Fruit fly (Drosophila melanogaster) whole organism, wandering third instar larva: ENCODE results near the gene Arfip.

ENCODE experiments used
- Abd-B ChIP-seq: fragments of >200 bp; optimal IDR thresholded peaks from 2 replicates; lab custom pipeline; 2017; ENCODE audit warnings: missing biosample characterization, missing genetic modification characterization
- CG32264 ChIP-seq: fragments of 200-800 bp; sonication (Bioruptor generic); optimal IDR thresholded peaks from 2 replicates; lab custom pipeline; 2016; ENCODE audit warnings: missing biosample characterization, missing genetic modification characterization
- CG9705 ChIP-seq: fragments of 200-800 bp; sonication (Bioruptor generic); optimal IDR thresholded peaks from 2 replicates; lab custom pipeline; 2018; ENCODE audit warnings: missing biosample characterization, mild to moderate bottlenecking, missing genetic modification characterization
- CrebA ChIP-seq: fragments of 200-800 bp; sonication (Bioruptor generic); optimal IDR thresholded peaks from 2 replicates; lab custom pipeline; 2016; ENCODE audit warnings: missing biosample characterization, mild to moderate bottlenecking, missing genetic modification characterization, borderline replicate concordance
- Dfd ChIP-seq: fragments of >200 bp; optimal IDR thresholded peaks from 2 replicates; lab custom pipeline; 2017; ENCODE audit warnings: missing biosample characterization, missing genetic modification characterization
- Dif ChIP-seq: fragments of 200-275, 200-300 bp; sonication (Bioruptor generic); optimal IDR thresholded peaks from 2 replicates; lab custom pipeline; 2018; ENCODE audit warnings: missing biosample characterization, missing genetic modification characterization; ENCODE audit not compliant: partially characterized antibody
- GATAd ChIP-seq: sonication (Bioruptor generic); optimal IDR thresholded peaks from 2 replicates; lab custom pipeline; 2016; ENCODE audit warnings: missing biosample characterization, missing genetic modification characterization
- HLH106 ChIP-seq: fragments of 200-800 bp; optimal IDR thresholded peaks from 3 replicates; lab custom pipeline; 2019; ENCODE audit warnings: missing biosample characterization, mild to moderate bottlenecking, missing genetic modification characterization, moderate library complexity
- Hnf4 ChIP-seq: fragments of 200-800 bp; sonication (Bioruptor generic); optimal IDR thresholded peaks from 2 replicates; lab custom pipeline; 2016; ENCODE audit warnings: missing biosample characterization, mild to moderate bottlenecking, missing genetic modification characterization
- Hr78 ChIP-seq: fragments of >200 bp; optimal IDR thresholded peaks from 2 replicates; lab custom pipeline; 2017; ENCODE audit warnings: missing biosample characterization, missing genetic modification characterization
- Jra ChIP-seq: sonication (Bioruptor generic); optimal IDR thresholded peaks from 2 replicates; lab custom pipeline; 2016; ENCODE audit warnings: missing biosample characterization, missing genetic modification characterization
- Mio ChIP-seq: sonication (Bioruptor generic); optimal IDR thresholded peaks from 2 replicates; lab custom pipeline; 2016; ENCODE audit warnings: missing biosample characterization, missing genetic modification characterization
- Myc ChIP-seq: fragments of >200 bp; optimal IDR thresholded peaks from 2 replicates; lab custom pipeline; 2017
- N ChIP-seq: fragments of >200 bp; optimal IDR thresholded peaks from 2 replicates; lab custom pipeline; 2018; ENCODE audit warnings: missing biosample characterization, missing external identifiers, missing genetic modification characterization
- OdsH ChIP-seq: fragments of 200-800 bp; sonication (Bioruptor generic); optimal IDR thresholded peaks from 2 replicates; lab custom pipeline; 2016; ENCODE audit warnings: missing biosample characterization, mild to moderate bottlenecking, missing genetic modification characterization
- Rel ChIP-seq, 2 experiments: fragments of 200-800 bp; sonication (Bioruptor generic) in 1 of 2; optimal IDR thresholded peaks; 2 replicates in 1 of 2; 3 replicates in 1 of 2; lab custom pipeline; 2016 to 2019; ENCODE audit warnings: mild to moderate bottlenecking in 2 of 2, missing biosample characterization in 2 of 2, missing genetic modification characterization in 2 of 2, moderate library complexity in 1 of 2
- Sp1 ChIP-seq: fragments of 200-800 bp; sonication (Bioruptor generic); optimal IDR thresholded peaks from 3 replicates; lab custom pipeline; 2019; ENCODE audit warnings: missing biosample characterization, mild to moderate bottlenecking, missing genetic modification characterization, moderate library complexity
- Vsx2 ChIP-seq: fragments of 200-300, 225-300 bp; sonication (Bioruptor generic); optimal IDR thresholded peaks from 2 replicates; lab custom pipeline; 2018; ENCODE audit warnings: missing biosample characterization, missing genetic modification characterization; ENCODE audit not compliant: partially characterized antibody
- br ChIP-seq: fragments of 200-800 bp; sonication (Bioruptor generic); optimal IDR thresholded peaks from 2 replicates; lab custom pipeline; 2016; ENCODE audit warnings: missing biosample characterization, missing genetic modification characterization
- brk ChIP-seq: fragments of 200-800 bp; sonication (Bioruptor generic); optimal IDR thresholded peaks from 2 replicates; lab custom pipeline; 2016; ENCODE audit warnings: missing biosample characterization, mild to moderate bottlenecking, missing genetic modification characterization
- dl ChIP-seq, 2 experiments: fragments of 175-275, 200-275 bp in 1 of 2; fragments of 200-275 bp in 1 of 2; sonication (Bioruptor generic); optimal IDR thresholded peaks; lab custom pipeline; 2018; ENCODE audit warnings: mild to moderate bottlenecking in 2 of 2, missing biosample characterization in 2 of 2, missing genetic modification characterization in 2 of 2, moderate library complexity in 2 of 2; ENCODE audit not compliant: partially characterized antibody in 2 of 2, insufficient read depth in 1 of 2
- dmrt93B ChIP-seq: fragments of 200-800 bp; sonication (Bioruptor generic); optimal IDR thresholded peaks from 2 replicates; lab custom pipeline; 2018; ENCODE audit warnings: missing biosample characterization, mild to moderate bottlenecking, missing genetic modification characterization
- dsf ChIP-seq: sonication (Bioruptor generic); optimal IDR thresholded peaks from 2 replicates; lab custom pipeline; 2016; ENCODE audit warnings: missing biosample characterization, missing genetic modification characterization, borderline replicate concordance
- ey ChIP-seq: fragments of 200-800 bp; sonication (Bioruptor generic); optimal IDR thresholded peaks from 2 replicates; lab custom pipeline; 2016; ENCODE audit warnings: missing biosample characterization, missing genetic modification characterization
- foxo ChIP-seq, 2 experiments: fragments of 200-800 bp; sonication (Bioruptor generic); optimal IDR thresholded peaks; 2 replicates in 1 of 2; 3 replicates in 1 of 2; lab custom pipeline; 2016 to 2017; ENCODE audit warnings: missing biosample characterization in 2 of 2, missing genetic modification characterization in 2 of 2
- fru ChIP-seq: fragments of 200-800 bp; sonication (Bioruptor generic); optimal IDR thresholded peaks from 3 replicates; lab custom pipeline; 2016; ENCODE audit warnings: missing biosample characterization, mild to moderate bottlenecking, missing genetic modification characterization
- h ChIP-seq: fragments of 200-800 bp; sonication (Bioruptor generic); optimal IDR thresholded peaks from 3 replicates; lab custom pipeline; 2016; ENCODE audit warnings: missing biosample characterization, mild to moderate bottlenecking, missing genetic modification characterization
- jim ChIP-seq: fragments of 175-275, 200-325 bp; sonication (Bioruptor generic); optimal IDR thresholded peaks from 2 replicates; lab custom pipeline; 2016; ENCODE audit warnings: missing biosample characterization, mild to moderate bottlenecking, missing genetic modification characterization
- lola ChIP-seq: fragments of >200 bp; optimal IDR thresholded peaks from 2 replicates; lab custom pipeline; 2017; ENCODE audit warnings: missing biosample characterization, missing genetic modification characterization
- pan ChIP-seq: fragments of >200 bp; optimal IDR thresholded peaks from 2 replicates; lab custom pipeline; 2017
- psq ChIP-seq: fragments of 200-800 bp; sonication (Bioruptor generic); optimal IDR thresholded peaks from 3 replicates; lab custom pipeline; 2017; ENCODE audit warnings: missing biosample characterization, mild to moderate bottlenecking, missing genetic modification characterization, moderate library complexity
- rgr ChIP-seq: fragments of 200-800 bp; sonication (Bioruptor generic); optimal IDR thresholded peaks from 3 replicates; lab custom pipeline; 2016; ENCODE audit warnings: missing biosample characterization, mild to moderate bottlenecking, missing genetic modification characterization
- sage ChIP-seq: fragments of 200-800 bp; sonication (Bioruptor generic); optimal IDR thresholded peaks from 2 replicates; lab custom pipeline; 2016; ENCODE audit warnings: missing biosample characterization, mild to moderate bottlenecking, missing genetic modification characterization
- sv ChIP-seq: fragments of 200-800 bp; sonication (Bioruptor generic); optimal IDR thresholded peaks from 3 replicates; lab custom pipeline; 2016; ENCODE audit warnings: missing biosample characterization, missing genetic modification characterization
- usp ChIP-seq: fragments of >200 bp; optimal IDR thresholded peaks from 2 replicates; lab custom pipeline; 2017; ENCODE audit warnings: missing biosample characterization, missing genetic modification characterization
- woc ChIP-seq: sonication (Bioruptor generic); optimal IDR thresholded peaks from 2 replicates; lab custom pipeline; 2016; ENCODE audit warnings: missing biosample characterization, mild to moderate bottlenecking, missing genetic modification characterization

Arfip gene

DNA sequence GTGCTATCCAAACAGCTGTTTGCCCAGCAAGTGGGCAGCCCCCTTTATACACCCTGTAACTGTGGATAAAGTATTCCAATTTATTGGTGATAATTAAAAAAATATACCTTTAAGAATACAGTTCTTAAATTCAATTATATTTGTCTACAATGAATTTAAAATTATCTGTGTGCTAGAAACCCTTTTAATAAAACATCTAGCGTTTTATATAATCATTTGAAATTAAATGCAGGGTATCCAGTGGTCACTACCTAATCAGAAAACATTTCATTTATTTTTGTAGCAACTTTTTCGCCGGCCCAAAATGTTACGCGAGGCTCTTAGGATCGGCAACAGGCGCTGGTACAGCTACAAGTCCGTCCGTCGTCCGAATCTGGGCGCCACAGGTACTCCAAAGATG lies 8.3 kb downstream of the Arfip start, which contains the start of gene CG17726 (continued):
- TF ChIP-seq ey, result peak; percentile 90
- peak; percentile 98 for TF ChIP-seq rgr (GFP tag; lab: Kevin White, UChicago)
- TF ChIP-seq CG9705 (GFP tag; lab: Kevin White, UChicago), result peak; percentile 92
- TF ChIP-seq sage, result no peak
- no peak for TF ChIP-seq dmrt93B (GFP tag; lab: Kevin White, UChicago)
- TF ChIP-seq lola (GFP tag; lab: Kevin White, UChicago), result no peak
- no peak for TF ChIP-seq Rel (GFP tag; optimal IDR thresholded peaks at IDR 0.05; lab: Kevin White, UChicago)
- TF ChIP-seq Rel (tag; optimal IDR thresholded peaks at IDR 0.05; lab: Kevin White, UChicago), result peak; percentile 87

DNA sequence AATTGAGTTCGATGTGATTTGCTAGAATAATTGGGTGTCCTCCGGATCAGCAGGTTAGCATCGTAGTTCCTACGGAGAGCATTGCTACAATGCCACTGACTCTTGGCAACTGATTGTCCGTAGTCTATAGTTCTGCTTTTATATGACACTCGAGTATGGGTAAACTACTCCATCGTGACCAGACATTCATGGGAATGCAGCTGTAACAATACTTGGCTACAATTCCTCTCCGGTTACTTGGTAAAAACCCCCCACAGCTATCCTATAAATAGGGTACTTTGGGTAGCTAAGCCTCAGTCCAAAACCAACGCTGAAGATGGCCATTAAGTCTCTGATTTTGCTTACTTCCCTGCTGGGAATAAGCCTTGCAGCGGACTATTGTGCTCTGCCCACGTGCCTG lies 9.6 kb downstream of the Arfip start, which contains the start of gene scpr-C:
Gene scpr-C, plus strand, starts transcription at position 301 of the 400 bp plus-strand sequence.
- no peak for TF ChIP-seq rgr (GFP tag; lab: Kevin White, UChicago)

DNA sequence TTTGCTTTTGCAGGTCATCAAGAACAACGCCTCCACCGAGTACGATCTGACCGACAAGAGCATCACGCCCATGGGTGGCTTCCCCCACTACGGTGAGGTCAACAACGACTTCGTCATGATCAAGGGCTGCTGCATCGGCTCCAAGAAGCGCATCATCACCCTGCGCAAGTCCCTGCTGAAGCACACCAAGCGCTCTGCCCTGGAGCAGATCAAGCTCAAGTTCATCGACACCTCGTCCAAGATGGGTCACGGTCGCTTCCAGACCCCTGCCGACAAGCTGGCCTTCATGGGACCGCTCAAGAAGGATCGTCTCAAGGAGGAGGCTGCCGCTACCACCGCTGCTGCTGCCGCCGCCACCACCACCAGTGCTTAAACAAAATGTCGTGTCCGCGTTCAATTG lies 10.3 kb downstream of the Arfip start:
- no peak for TF ChIP-seq Jra (GFP tag; lab: Kevin White, UChicago)
- TF ChIP-seq pan (lab: Kevin White, UChicago), result no peak
- TF ChIP-seq sage, result no peak
- TF ChIP-seq dmrt93B (GFP tag; lab: Kevin White, UChicago), result no peak
- no peak for TF ChIP-seq brk (GFP tag; lab: Kevin White, UChicago)
- no peak for TF ChIP-seq dl (GFP tag; optimal IDR thresholded peaks at IDR 0.05; lab: Kevin White, UChicago; ENCODE audit: insufficient read depth in 1 of 2, partially characterized antibody in 2 of 2)
- no peak for TF ChIP-seq HLH106 (tag; lab: Kevin White, UChicago)
- TF ChIP-seq lola (GFP tag; lab: Kevin White, UChicago), result no peak
- TF ChIP-seq Hnf4 (GFP tag; lab: Kevin White, UChicago), result no peak

DNA sequence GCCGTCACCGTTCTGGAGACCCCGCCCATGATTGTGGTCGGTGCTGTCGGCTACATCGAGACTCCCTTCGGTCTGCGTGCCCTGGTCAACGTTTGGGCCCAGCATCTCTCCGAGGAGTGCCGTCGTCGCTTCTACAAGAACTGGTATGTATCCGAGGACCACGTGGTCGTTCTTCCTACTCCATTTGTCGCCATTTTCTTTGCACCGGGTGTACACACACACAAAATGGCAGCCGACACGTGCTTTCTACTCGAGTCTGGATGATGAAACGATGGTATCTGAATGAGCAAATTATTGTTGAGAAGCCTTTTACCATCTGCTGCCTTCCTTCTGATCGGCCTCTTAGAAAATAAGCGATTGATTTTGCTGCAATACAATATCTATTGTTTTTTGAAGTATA lies 12.2 kb downstream of the Arfip start:
- TF ChIP-seq Dfd (GFP tag; lab: Kevin White, UChicago) (no peak), Jra (GFP tag; lab: Kevin White, UChicago) (no peak), brk (GFP tag; lab: Kevin White, UChicago) (no peak), ey (no peak), CrebA (GFP tag; lab: Kevin White, UChicago) (no peak)

DNA sequence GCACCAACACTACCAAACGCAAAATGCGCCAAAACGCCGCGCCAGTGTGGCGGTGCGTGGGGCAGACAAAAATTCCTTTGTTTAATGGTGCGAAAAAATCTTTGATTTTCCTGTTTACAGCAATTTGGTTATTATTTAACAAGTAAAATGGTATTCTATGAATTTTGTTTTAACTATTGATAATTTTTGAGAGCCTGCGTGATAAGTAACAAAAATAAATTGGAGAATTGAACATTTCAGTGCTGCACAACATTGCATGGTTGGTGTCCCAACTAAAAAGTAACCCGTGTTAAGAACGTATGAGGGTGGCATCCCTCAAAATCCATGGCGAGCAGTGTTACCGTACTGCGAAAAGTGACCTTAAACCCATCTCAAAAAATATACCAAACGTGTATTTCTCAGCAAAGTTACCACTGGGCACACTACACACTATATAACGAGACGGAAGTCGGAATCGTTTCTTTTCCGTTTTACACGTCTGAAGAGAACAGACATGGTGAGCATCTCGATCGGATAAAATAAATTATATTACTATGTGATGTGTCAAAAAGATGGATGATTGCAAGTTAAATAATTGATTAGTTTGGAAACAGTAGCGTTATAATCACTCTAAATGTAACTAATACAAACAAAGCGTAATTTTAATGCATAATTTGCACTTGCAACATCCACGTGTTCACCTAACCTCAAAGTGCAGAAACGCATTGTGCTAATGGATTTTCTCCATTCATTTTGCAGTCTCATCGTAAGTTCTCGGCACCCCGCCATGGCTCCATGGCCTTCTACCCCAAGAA lies 13.2 kb downstream of the Arfip start, which contains the start of the genes CG6693 and RpL3:
Gene CG6693, minus strand, starts transcription at position 203 of the 794 bp plus-strand sequence.
Gene RpL3, plus strand, starts transcription at position 458 of the 794 bp plus-strand sequence.
- TF ChIP-seq Dif (GFP tag; lab: Kevin White, UChicago) (peak; percentile 60), Hr78 (no peak), Myc (peak; percentile 43), h (peak; percentile 84), dl (GFP tag; optimal IDR thresholded peaks at IDR 0.05; lab: Kevin White, UChicago; ENCODE audit: insufficient read depth in 1 of 2, partially characterized antibody in 2 of 2) (no peak), Sp1 (peak; percentile 88), N (no peak), jim (GFP tag; lab: Kevin White, UChicago) (no peak), lola (GFP tag; lab: Kevin White, UChicago) (no peak), CG32264 (GFP tag; lab: Kevin White, UChicago) (peak; percentile 16), HLH106 (tag; lab: Kevin White, UChicago) (peak; percentile 67), Vsx2 (no peak), Dfd (GFP tag; lab: Kevin White, UChicago) (no peak), woc (GFP tag; lab: Kevin White, UChicago) (peak; percentile 37), Hnf4 (GFP tag; lab: Kevin White, UChicago) (peak; percentile 87), br (GFP tag; lab: Kevin White, UChicago) (peak; percentile 66), CG9705 (GFP tag; lab: Kevin White, UChicago) (peak; percentile 54), sv (peak; percentile 63), dmrt93B (GFP tag; lab: Kevin White, UChicago) (peak; percentile 35), OdsH (GFP tag; lab: Kevin White, UChicago) (peak; percentile 69), GATAd (GFP tag; lab: Kevin White, UChicago) (no peak), sage (no peak), fru (GFP tag; lab: Kevin White, UChicago) (peak; percentile 75), Mio (GFP tag; lab: Kevin White, UChicago) (no peak), foxo (GFP tag; optimal IDR thresholded peaks at IDR 0.05; lab: Kevin White, UChicago) (peak in 1 of 2 experiments; percentile 61), usp (no peak), psq (peak; percentile 46), Jra (GFP tag; lab: Kevin White, UChicago) (peak; percentile 71), rgr (GFP tag; lab: Kevin White, UChicago) (peak; percentile 87), ey (peak; percentile 12), pan (lab: Kevin White, UChicago) (no peak), brk (GFP tag; lab: Kevin White, UChicago) (no peak), CrebA (GFP tag; lab: Kevin White, UChicago) (no peak), dsf (peak; percentile 45), Abd-B (GFP tag; lab: Kevin White, UChicago) (no peak)
